Worm (Caenorhabditis elegans) whole organism, L1 larva: ENCODE data around the gene T19D7.5.

Experiments used
- C04F5.9 ChIP-seq: sonication (generic microtip); optimal IDR thresholded peaks from 2 replicates; lab custom pipeline; 2016; ENCODE audit warnings: missing genetic modification characterization, missing compliant biosample characterization
- C34B4.2 ChIP-seq: sonication (generic microtip); optimal IDR thresholded peaks from 2 replicates; lab custom pipeline; 2017; ENCODE audit warnings: mild to moderate bottlenecking, missing genetic modification characterization, missing compliant biosample characterization
- aly-2 ChIP-seq: fragments of 150-350 bp; optimal IDR thresholded peaks from 2 replicates; lab custom pipeline; 2014; ENCODE audit warnings: missing biosample characterization, missing genetic modification characterization
- ama-1 ChIP-seq: fragments of 150-350 bp; optimal IDR thresholded peaks from 2 replicates; lab custom pipeline; 2014
- ceh-82 ChIP-seq, 3 experiments: fragments of 150-350 bp in 1 of 3; sonication (generic microtip) in 2 of 3; optimal IDR thresholded peaks; 2 replicates each; lab custom pipeline; 2014 to 2017; ENCODE audit warnings: missing biosample characterization in 3 of 3, missing genetic modification characterization in 3 of 3
- ceh-88 ChIP-seq: fragments of 200-800 bp; sonication (Bioruptor generic); IDR thresholded peaks from 2 replicates; pipeline ENCODE4 v1.3.6; 2022; ENCODE audit warnings: missing genetic modification characterization, missing compliant biosample characterization
- ceh-90 ChIP-seq: sonication (generic microtip); optimal IDR thresholded peaks from 2 replicates; lab custom pipeline; 2016; ENCODE audit warnings: missing genetic modification characterization, missing compliant biosample characterization
- dpl-1 ChIP-seq, 3 experiments: fragments of 150-350 bp in 2 of 3; sonication (generic microtip) in 1 of 3; optimal IDR thresholded peaks; 2 replicates each; lab custom pipeline; 2014 to 2017; ENCODE audit warnings: missing biosample characterization in 3 of 3, missing genetic modification characterization in 3 of 3, missing genetic modification reagents in 3 of 3
- dsc-1 ChIP-seq: sonication (generic microtip); optimal IDR thresholded peaks from 2 replicates; lab custom pipeline; 2016; ENCODE audit warnings: mild to moderate bottlenecking, missing genetic modification characterization, missing compliant biosample characterization
- efl-1 ChIP-seq, 4 experiments: fragments of 150-350 bp; optimal IDR thresholded peaks in 3 of 4; peaks in 1 of 4; 1 replicate in 1 of 4; 2 replicates in 3 of 4; lab custom pipeline; 2014; ENCODE audit warnings: missing biosample characterization in 2 of 4, missing genetic modification characterization in 2 of 4, missing genetic modification reagents in 2 of 4
- egl-27 ChIP-seq, 2 experiments: fragments of 150-350 bp in 1 of 2; sonication (generic microtip); optimal IDR thresholded peaks; 3 replicates each; lab custom pipeline; 2017 to 2018; ENCODE audit warnings: missing biosample characterization in 2 of 2, missing genetic modification characterization in 2 of 2, missing genetic modification reagents in 2 of 2
- elt-3 ChIP-seq, 6 experiments: fragments of 150-350 bp in 1 of 6; sonication (generic microtip); optimal IDR thresholded peaks; 2 replicates each; lab custom pipeline; 2017 to 2018; ENCODE audit warnings: missing biosample characterization in 6 of 6, missing genetic modification characterization in 6 of 6, inconsistent platforms in 1 of 6
- ets-5 ChIP-seq: fragments of 200-800 bp; sonication (Bioruptor generic); IDR thresholded peaks from 2 replicates; pipeline ENCODE4 v1.3.6; 2022; ENCODE audit warnings: missing genetic modification characterization, missing compliant biosample characterization
- fkh-10 ChIP-seq: sonication (generic microtip); optimal IDR thresholded peaks from 2 replicates; lab custom pipeline; 2017; ENCODE audit warnings: missing biosample characterization, missing genetic modification reagents, missing genetic modification characterization
- fos-1 ChIP-seq: fragments of 150-350 bp; optimal IDR thresholded peaks from 2 replicates; lab custom pipeline; 2014; ENCODE audit warnings: missing biosample characterization, missing genetic modification characterization
- grh-1 ChIP-seq: fragments of 200-800 bp; sonication (Bioruptor generic); IDR thresholded peaks from 2 replicates; pipeline ENCODE4 v1.3.6; 2022; ENCODE audit warnings: missing genetic modification reagents, missing genetic modification characterization, missing compliant biosample characterization
- hlh-17 ChIP-seq: fragments of 200-800 bp; sonication (Bioruptor generic); optimal IDR thresholded peaks from 2 replicates; lab custom pipeline; 2018; ENCODE audit warnings: missing genetic modification characterization, mild to moderate bottlenecking, missing compliant biosample characterization, moderate library complexity, borderline replicate concordance
- hpl-2 ChIP-seq: fragments of 150-350 bp; optimal IDR thresholded peaks from 2 replicates; lab custom pipeline; 2014; ENCODE audit warnings: missing biosample characterization, missing genetic modification reagents, missing genetic modification characterization
- irx-1 ChIP-seq: sonication (generic microtip); optimal IDR thresholded peaks from 2 replicates; lab custom pipeline; 2016; ENCODE audit warnings: missing genetic modification characterization, missing compliant biosample characterization
- lin-13 ChIP-seq: fragments of 150-350 bp; optimal IDR thresholded peaks from 2 replicates; lab custom pipeline; 2014; ENCODE audit warnings: missing biosample characterization, missing genetic modification reagents, missing genetic modification characterization
- lin-14 ChIP-seq: fragments of 200-800 bp; sonication (Bioruptor generic); optimal IDR thresholded peaks from 2 replicates; lab custom pipeline; 2018; ENCODE audit warnings: mild to moderate bottlenecking, missing genetic modification characterization, moderate library complexity, missing compliant biosample characterization
- lin-35 ChIP-seq, 2 experiments: fragments of 150-350 bp; optimal IDR thresholded peaks; 2 replicates each; lab custom pipeline; 2014; ENCODE audit warnings: missing biosample characterization in 2 of 2, missing genetic modification characterization in 2 of 2, missing genetic modification reagents in 2 of 2
- lin-39 ChIP-seq: fragments of 150-350 bp; optimal IDR thresholded peaks from 2 replicates; lab custom pipeline; 2014; ENCODE audit warnings: missing biosample characterization, missing genetic modification reagents, missing genetic modification characterization
- lir-3 ChIP-seq: sonication (generic microtip); optimal IDR thresholded peaks from 2 replicates; lab custom pipeline; 2016; ENCODE audit warnings: mild to moderate bottlenecking, missing genetic modification characterization, moderate library complexity, missing compliant biosample characterization; ENCODE audit not compliant: poor library complexity
- mab-9 ChIP-seq: fragments of 200-800 bp; sonication (Bioruptor generic); IDR thresholded peaks from 2 replicates; pipeline ENCODE4 v1.3.6; 2022; ENCODE audit warnings: missing genetic modification reagents, missing genetic modification characterization, missing compliant biosample characterization
- mdl-1 ChIP-seq, 2 experiments: fragments of 150-350 bp; optimal IDR thresholded peaks; 2 replicates each; lab custom pipeline; 2014 to 2017; ENCODE audit warnings: missing biosample characterization in 2 of 2, missing genetic modification characterization in 2 of 2, inconsistent platforms in 1 of 2
- mep-1 ChIP-seq: fragments of 150-350 bp; optimal IDR thresholded peaks from 2 replicates; lab custom pipeline; 2014; ENCODE audit warnings: missing biosample characterization, missing genetic modification characterization
- nhr-11 ChIP-seq: fragments of 150-350 bp; optimal IDR thresholded peaks from 2 replicates; lab custom pipeline; 2014; ENCODE audit warnings: missing biosample characterization, missing genetic modification characterization
- nhr-19 ChIP-seq: fragments of 200-800 bp; sonication (Bioruptor generic); conservative IDR thresholded peaks from 2 replicates; pipeline ENCODE4 v1.3.6; 2022; ENCODE audit warnings: missing genetic modification characterization, missing compliant biosample characterization
- nhr-28 ChIP-seq: fragments of 150-350 bp; optimal IDR thresholded peaks from 2 replicates; lab custom pipeline; 2014; ENCODE audit warnings: missing biosample characterization, missing genetic modification characterization
- nhr-47 ChIP-seq: sonication (generic microtip); optimal IDR thresholded peaks from 2 replicates; lab custom pipeline; 2016; ENCODE audit warnings: mild to moderate bottlenecking, missing genetic modification characterization, moderate library complexity, missing compliant biosample characterization
- nhr-71 ChIP-seq: sonication (generic microtip); optimal IDR thresholded peaks from 2 replicates; lab custom pipeline; 2016; ENCODE audit warnings: mild to moderate bottlenecking, missing genetic modification characterization, moderate library complexity, missing compliant biosample characterization
- nhr-76 ChIP-seq: sonication (generic microtip); optimal IDR thresholded peaks from 2 replicates; lab custom pipeline; 2017; ENCODE audit warnings: missing biosample characterization, missing genetic modification characterization
- nhr-85 ChIP-seq: sonication (generic microtip); peaks from one replicate; lab custom pipeline; 2016; ENCODE audit warnings: missing genetic modification characterization, inconsistent platforms, missing compliant biosample characterization
- nhr-90 ChIP-seq: sonication (generic microtip); optimal IDR thresholded peaks from 2 replicates; lab custom pipeline; 2016; ENCODE audit warnings: mild to moderate bottlenecking, missing genetic modification characterization, missing compliant biosample characterization; ENCODE audit not compliant: poor library complexity
- pax-3 ChIP-seq: fragments of 200-800 bp; sonication (Bioruptor generic); optimal IDR thresholded peaks from 2 replicates; lab custom pipeline; 2018; ENCODE audit warnings: mild to moderate bottlenecking, missing genetic modification characterization, moderate library complexity, missing compliant biosample characterization
- pqm-1 ChIP-seq: sonication (generic microtip); optimal IDR thresholded peaks from 3 replicates; lab custom pipeline; 2017; ENCODE audit warnings: missing biosample characterization, missing genetic modification characterization
- skn-1 ChIP-seq: fragments of 150-350 bp; optimal IDR thresholded peaks from 2 replicates; lab custom pipeline; 2014; ENCODE audit warnings: missing biosample characterization, missing genetic modification characterization
- snpc-4 ChIP-seq: fragments of 150-350 bp; optimal IDR thresholded peaks from 2 replicates; lab custom pipeline; 2014; ENCODE audit warnings: missing biosample characterization, missing genetic modification characterization
- snu-23 ChIP-seq: sonication (generic microtip); optimal IDR thresholded peaks from 2 replicates; lab custom pipeline; 2016; ENCODE audit warnings: missing genetic modification characterization, missing compliant biosample characterization
- sox-4 ChIP-seq: sonication (generic microtip); optimal IDR thresholded peaks from 2 replicates; lab custom pipeline; 2016; ENCODE audit warnings: missing genetic modification characterization, missing compliant biosample characterization
- sptf-1 ChIP-seq: fragments of 150-350 bp; optimal IDR thresholded peaks from 2 replicates; lab custom pipeline; 2014; ENCODE audit warnings: missing biosample characterization, missing genetic modification characterization
- sup-37 ChIP-seq: fragments of 200-800 bp; sonication (Bioruptor generic); optimal IDR thresholded peaks from 2 replicates; lab custom pipeline; 2018; ENCODE audit warnings: mild to moderate bottlenecking, missing genetic modification characterization, missing compliant biosample characterization
- swsn-7 ChIP-seq: sonication (generic microtip); optimal IDR thresholded peaks from 2 replicates; lab custom pipeline; 2016; ENCODE audit warnings: missing genetic modification characterization, missing compliant biosample characterization
- tlp-1 ChIP-seq: fragments of 150-350 bp; optimal IDR thresholded peaks from 2 replicates; lab custom pipeline; 2014; ENCODE audit warnings: missing biosample characterization, missing genetic modification characterization
- unc-130 ChIP-seq: fragments of 150-350 bp; optimal IDR thresholded peaks from 2 replicates; lab custom pipeline; 2017; ENCODE audit warnings: missing biosample characterization, missing genetic modification characterization, inconsistent platforms
- unc-30 ChIP-seq: sonication (generic microtip); optimal IDR thresholded peaks from 2 replicates; lab custom pipeline; 2017; ENCODE audit warnings: missing biosample characterization, missing genetic modification characterization
- unc-62 ChIP-seq: fragments of 150-350 bp; optimal IDR thresholded peaks from 2 replicates; lab custom pipeline; 2014; ENCODE audit warnings: missing biosample characterization, missing genetic modification reagents, missing genetic modification characterization
- unc-86 ChIP-seq: sonication (generic microtip); optimal IDR thresholded peaks from 2 replicates; lab custom pipeline; 2016; ENCODE audit warnings: missing genetic modification characterization, missing compliant biosample characterization
- unc-98 ChIP-seq: fragments of 200-800 bp; sonication (Bioruptor generic); IDR thresholded peaks from 2 replicates; pipeline ENCODE4 v1.3.6; 2022; ENCODE audit warnings: missing genetic modification characterization, missing compliant biosample characterization
- vab-15 ChIP-seq: sonication (generic microtip); optimal IDR thresholded peaks from 2 replicates; lab custom pipeline; 2017; ENCODE audit warnings: missing genotype, mild to moderate bottlenecking, missing genetic modification characterization, missing compliant biosample characterization
- ztf-11 ChIP-seq, 2 experiments: sonication (generic microtip); optimal IDR thresholded peaks; 2 replicates each; lab custom pipeline; 2016 to 2017; ENCODE audit warnings: missing genetic modification characterization in 2 of 2, missing biosample characterization in 1 of 2, missing compliant biosample characterization in 1 of 2
- ztf-4 ChIP-seq: fragments of 150-350 bp; optimal IDR thresholded peaks from 2 replicates; lab custom pipeline; 2014; ENCODE audit warnings: missing biosample characterization, missing genetic modification characterization

Gene T19D7.5

DNA sequence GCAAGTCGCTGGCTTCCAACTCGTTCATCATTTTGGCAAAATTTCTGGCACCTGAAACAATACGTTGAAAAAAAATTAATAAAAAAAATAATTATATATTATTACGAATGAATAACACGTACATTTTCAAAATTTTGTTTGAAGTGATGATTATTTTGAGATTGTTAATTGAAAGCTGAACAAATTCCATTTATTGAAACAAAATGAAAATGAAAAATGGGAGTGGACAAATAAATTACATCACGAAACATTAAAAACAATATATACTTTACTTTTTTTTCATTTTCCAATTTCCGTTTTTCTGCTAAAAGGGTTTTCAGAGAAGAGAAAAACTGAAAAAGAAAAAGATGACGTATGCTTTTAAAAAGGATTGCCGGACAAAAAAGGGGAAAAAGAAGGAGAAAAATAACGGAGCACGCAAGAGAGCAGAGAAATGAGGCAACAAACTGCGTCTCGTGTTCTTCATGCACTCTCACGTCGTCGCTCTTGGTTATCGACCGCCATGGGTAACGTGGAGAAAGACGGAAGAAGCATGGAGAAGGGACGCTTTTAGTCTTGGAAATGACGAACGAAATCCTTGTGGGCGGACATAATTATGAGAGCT, 4.2 kb downstream of the T19D7.5 start, which contains the start of gene rund-1:
Gene rund-1, minus strand, starts transcription at position 51 of the 604 bp plus-strand sequence.
- no peak for TF ChIP-seq lir-3 (tag; lab: Kevin White, UChicago)
- TF ChIP-seq lin-35 (GFP tag; optimal IDR thresholded peaks at IDR 0.05; lab: Kevin White, UChicago) = no peak
- peak; percentile 79 for TF ChIP-seq fkh-10 (GFP tag; lab: Kevin White, UChicago)
- no peak for TF ChIP-seq nhr-28 (tag; lab: Kevin White, UChicago)
- no peak for TF ChIP-seq aly-2 (tag; lab: Kevin White, UChicago)
- TF ChIP-seq sup-37 (GFP tag; lab: Kevin White, UChicago) = no peak
- no peak for TF ChIP-seq C04F5.9 (tag; lab: Kevin White, UChicago)
- no peak for TF ChIP-seq nhr-90 (tag; lab: Kevin White, UChicago)
- no peak for TF ChIP-seq unc-98 (GFP tag; lab: Robert Waterston, UW)
- TF ChIP-seq mab-9 (GFP tag; lab: Robert Waterston, UW) = no peak
- TF ChIP-seq egl-27 (tag; optimal IDR thresholded peaks at IDR 0.05; lab: Kevin White, UChicago) = no peak
- no peak for TF ChIP-seq nhr-85
- no peak for TF ChIP-seq grh-1 (GFP tag; lab: Robert Waterston, UW)
- TF ChIP-seq nhr-71 = peak; percentile 87
- no peak for TF ChIP-seq ztf-11 (tag; optimal IDR thresholded peaks at IDR 0.05; lab: Kevin White, UChicago)
- TF ChIP-seq snu-23 (GFP tag; lab: Kevin White, UChicago) = peak; percentile 56
- peak; percentile 69 for TF ChIP-seq mep-1 (tag; lab: Kevin White, UChicago)
- TF ChIP-seq ceh-90 (tag; lab: Kevin White, UChicago) = no peak
- no peak for TF ChIP-seq ets-5 (GFP tag; lab: Robert Waterston, UW)
- TF ChIP-seq nhr-76 = no peak
- no peak for TF ChIP-seq snpc-4
- TF ChIP-seq unc-86 (tag; lab: Kevin White, UChicago) = peak; percentile 71
- no peak for TF ChIP-seq lin-39 (tag; lab: Kevin White, UChicago)
- TF ChIP-seq skn-1 (tag; lab: Kevin White, UChicago) = peak; percentile 40
- no peak for TF ChIP-seq tlp-1
- TF ChIP-seq dpl-1 (GFP tag; optimal IDR thresholded peaks at IDR 0.05; lab: Kevin White, UChicago) = no peak
- peak; percentile 91 for TF ChIP-seq lin-14 (GFP tag; lab: Kevin White, UChicago)
- TF ChIP-seq unc-62 (GFP tag; lab: Kevin White, UChicago) = no peak
- peak; percentile 6 for TF ChIP-seq fos-1 (tag; lab: Kevin White, UChicago)
- no peak for TF ChIP-seq mdl-1 (tag; optimal IDR thresholded peaks at IDR 0.05; lab: Kevin White, UChicago)
- TF ChIP-seq unc-30 = no peak
- TF ChIP-seq vab-15 (tag; lab: Kevin White, UChicago) = no peak
- TF ChIP-seq efl-1 (optimal IDR thresholded peaks at IDR 0.05; lab: Kevin White, UChicago) = peak in 1 of 2 experiments; percentile 11
- TF ChIP-seq efl-1 (GFP tag; optimal IDR thresholded peaks at IDR 0.05 in 1 of 2; lab: Kevin White, UChicago) = no peak
- TF ChIP-seq nhr-19 (GFP tag; lab: Robert Waterston, UW) = no peak
- peak; percentile 83 for TF ChIP-seq dsc-1 (tag; lab: Kevin White, UChicago)
- no peak for TF ChIP-seq C34B4.2 (tag; lab: Kevin White, UChicago)
- TF ChIP-seq pqm-1 (tag; lab: Kevin White, UChicago) = no peak
- TF ChIP-seq ceh-88 (GFP tag; lab: Robert Waterston, UW) = no peak
- TF ChIP-seq nhr-11 (tag; lab: Kevin White, UChicago) = no peak
- TF ChIP-seq irx-1 (tag; lab: Kevin White, UChicago) = peak; percentile 0
- TF ChIP-seq hpl-2 (GFP tag; lab: Kevin White, UChicago) = no peak
- peak; percentile 46 for TF ChIP-seq pax-3 (tag; lab: Kevin White, UChicago)
- TF ChIP-seq elt-3 (tag; optimal IDR thresholded peaks at IDR 0.05; lab: Kevin White, UChicago) = no peak
- TF ChIP-seq sptf-1 = no peak
- no peak for TF ChIP-seq unc-130
- TF ChIP-seq ztf-4 (tag; lab: Kevin White, UChicago) = no peak
- no peak for TF ChIP-seq ama-1 (lab: Kevin White, UChicago)
- TF ChIP-seq ceh-82 (tag; optimal IDR thresholded peaks at IDR 0.05; lab: Kevin White, UChicago) = peak in 1 of 3 experiments; percentile 62
- TF ChIP-seq nhr-47 (tag; lab: Kevin White, UChicago) = peak; percentile 81
- TF ChIP-seq sox-4 (tag; lab: Kevin White, UChicago) = peak; percentile 71
- no peak for TF ChIP-seq hlh-17 (GFP tag; lab: Kevin White, UChicago)
- peak; percentile 66 for TF ChIP-seq swsn-7
- TF ChIP-seq lin-13 (GFP tag; lab: Kevin White, UChicago) = no peak
